Fruit fly (Drosophila melanogaster) whole organism, adult: ENCODE data around the gene msd5.

ENCODE experiments used
- CG11617 ChIP-seq: fragments of 200-800 bp; sonication (Bioruptor generic); optimal IDR thresholded peaks from 2 replicates; lab custom pipeline; 2017; ENCODE audit warnings: mild to moderate bottlenecking, missing biosample characterization, missing genetic modification reagents, missing genetic modification characterization
- CG12768 ChIP-seq: fragments of 200-800 bp; sonication (Bioruptor generic); optimal IDR thresholded peaks from 2 replicates; lab custom pipeline; 2017; ENCODE audit warnings: missing biosample characterization, missing genetic modification characterization, mild to moderate bottlenecking, moderate library complexity, missing genetic modification reagents
- CG14711 ChIP-seq: fragments of 200-800 bp; sonication (Bioruptor generic); optimal IDR thresholded peaks from 2 replicates; lab custom pipeline; 2018; ENCODE audit warnings: missing biosample characterization, mild to moderate bottlenecking, missing genetic modification characterization, moderate library complexity
- CG1620 ChIP-seq: fragments of 200-800 bp; sonication (Bioruptor generic); optimal IDR thresholded peaks from 2 replicates; lab custom pipeline; 2016; ENCODE audit warnings: missing biosample characterization, missing genetic modification characterization
- CG33017 ChIP-seq: fragments of 200-800 bp; sonication (Bioruptor generic); optimal IDR thresholded peaks from 2 replicates; lab custom pipeline; 2018; ENCODE audit warnings: missing biosample characterization, mild to moderate bottlenecking, missing genetic modification characterization, moderate library complexity
- CG5204 ChIP-seq: fragments of 200-800 bp; sonication (Bioruptor generic); optimal IDR thresholded peaks from 2 replicates; lab custom pipeline; 2016; ENCODE audit warnings: missing biosample characterization, missing genetic modification characterization
- CG7045 ChIP-seq: fragments of 200-800 bp; sonication (Bioruptor generic); optimal IDR thresholded peaks from 2 replicates; lab custom pipeline; 2017; ENCODE audit warnings: missing biosample characterization, mild to moderate bottlenecking, missing genetic modification characterization
- CG7101 ChIP-seq: fragments of 200-800 bp; sonication (Bioruptor generic); optimal IDR thresholded peaks from 2 replicates; lab custom pipeline; 2018; ENCODE audit warnings: missing biosample characterization, mild to moderate bottlenecking, missing genetic modification characterization, moderate library complexity
- Clk ChIP-seq: fragments of 200-800 bp; sonication (Bioruptor generic); optimal IDR thresholded peaks from 2 replicates; lab custom pipeline; 2017; ENCODE audit warnings: missing biosample characterization, missing genetic modification characterization
- Crg-1 ChIP-seq: fragments of 200-800 bp; sonication (Bioruptor generic); optimal IDR thresholded peaks from 2 replicates; lab custom pipeline; 2016; ENCODE audit warnings: missing biosample characterization, missing genetic modification characterization
- Hr96 ChIP-seq: fragments of 200-800 bp; sonication (Bioruptor generic); optimal IDR thresholded peaks from 2 replicates; lab custom pipeline; 2016; ENCODE audit warnings: missing biosample characterization, missing genetic modification characterization
- Mnt ChIP-seq: fragments of 200-800 bp; sonication (Bioruptor generic); optimal IDR thresholded peaks from 2 replicates; lab custom pipeline; 2016; ENCODE audit warnings: missing biosample characterization, mild to moderate bottlenecking, missing genetic modification characterization
- bab1 ChIP-seq: fragments of 200-800 bp; sonication (Bioruptor generic); optimal IDR thresholded peaks from 3 replicates; lab custom pipeline; 2019; ENCODE audit warnings: missing biosample characterization, mild to moderate bottlenecking, missing genetic modification characterization, moderate library complexity
- cic ChIP-seq: fragments of 200-800 bp; sonication (Bioruptor generic); optimal IDR thresholded peaks from 2 replicates; lab custom pipeline; 2017; ENCODE audit warnings: missing biosample characterization, mild to moderate bottlenecking, missing genetic modification characterization, moderate library complexity
- cnc ChIP-seq, 2 experiments: fragments of >200 bp; optimal IDR thresholded peaks; 2 replicates each; lab custom pipeline; 2017
- kay ChIP-seq: fragments of 200-800 bp; sonication (Bioruptor generic); peaks from one replicate; lab custom pipeline; 2016; ENCODE audit warnings: missing biosample characterization, missing genetic modification characterization, borderline replicate concordance
- ovo ChIP-seq: fragments of 200-800 bp; sonication (Bioruptor generic); optimal IDR thresholded peaks from 2 replicates; lab custom pipeline; 2016; ENCODE audit warnings: missing biosample characterization, missing genetic modification characterization
- pad ChIP-seq: fragments of 200-800 bp; sonication (Bioruptor generic); optimal IDR thresholded peaks from 3 replicates; lab custom pipeline; 2017; ENCODE audit warnings: missing biosample characterization, missing genetic modification characterization, mild to moderate bottlenecking, moderate library complexity, missing genetic modification reagents
- tj ChIP-seq: fragments of 200-800 bp; sonication (Bioruptor generic); optimal IDR thresholded peaks from 3 replicates; lab custom pipeline; 2017; ENCODE audit warnings: missing biosample characterization, mild to moderate bottlenecking, missing genetic modification characterization, moderate library complexity
- toe ChIP-seq: fragments of 200-800 bp; sonication (Bioruptor generic); optimal IDR thresholded peaks from 2 replicates; lab custom pipeline; 2016; ENCODE audit warnings: missing biosample characterization, missing genetic modification characterization

The msd5 gene

dm6 chr3L:1348935-1349334, 16.0 kb upstream of the msd5 start:
- TF ChIP-seq CG7045 (no peak), Hr96 (GFP tag; lab: Kevin White, UChicago) (no peak), ovo (GFP tag; lab: Kevin White, UChicago) (no peak), cic (GFP tag; lab: Kevin White, UChicago) (no peak)

dm6 chr3L:1348248-1348647, 15.3 kb upstream of the msd5 start:
- no peak for TF ChIP-seq toe (GFP tag; lab: Kevin White, UChicago)
- no peak for TF ChIP-seq pad
- TF ChIP-seq kay (GFP tag; lab: Kevin White, UChicago), result no peak
- no peak for TF ChIP-seq Mnt (GFP tag; lab: Kevin White, UChicago)
- TF ChIP-seq bab1 (GFP tag; lab: Kevin White, UChicago), result no peak
- TF ChIP-seq tj (GFP tag; lab: Kevin White, UChicago), result no peak
- no peak for TF ChIP-seq Hr96 (GFP tag; lab: Kevin White, UChicago)
- TF ChIP-seq CG12768 (GFP tag; lab: Kevin White, UChicago), result no peak
- no peak for TF ChIP-seq cic (GFP tag; lab: Kevin White, UChicago)
- TF ChIP-seq Crg-1 (GFP tag; lab: Kevin White, UChicago), result no peak
- TF ChIP-seq CG7101 (tag; lab: Kevin White, UChicago), result no peak
- TF ChIP-seq CG5204 (GFP tag; lab: Kevin White, UChicago), result no peak
- no peak for TF ChIP-seq Clk
- no peak for TF ChIP-seq CG7045
- TF ChIP-seq cnc (optimal IDR thresholded peaks at IDR 0.05; lab: Kevin White, UChicago), result no peak
- no peak for TF ChIP-seq CG33017

- TF ChIP-seq CG1620 (GFP tag; lab: Kevin White, UChicago) (no peak), CG7045 (no peak), tj (GFP tag; lab: Kevin White, UChicago) (peak; percentile 86), CG5204 (GFP tag; lab: Kevin White, UChicago) (no peak), ovo (GFP tag; lab: Kevin White, UChicago) (no peak)
Observed at dm6 chr3L:1346956-1347587, 14.1 kb upstream of the msd5 start.

- TF ChIP-seq CG7045 (peak; percentile 59), cic (GFP tag; lab: Kevin White, UChicago) (no peak), CG11617 (GFP tag; lab: Kevin White, UChicago) (peak; percentile 74), ovo (GFP tag; lab: Kevin White, UChicago) (peak; percentile 64), CG33017 (peak; percentile 28), Crg-1 (GFP tag; lab: Kevin White, UChicago) (peak; percentile 64), CG12768 (GFP tag; lab: Kevin White, UChicago) (peak; percentile 60), kay (GFP tag; lab: Kevin White, UChicago) (no peak), CG7101 (tag; lab: Kevin White, UChicago) (peak; percentile 64), toe (GFP tag; lab: Kevin White, UChicago) (no peak), pad (peak; percentile 38), Clk (peak; percentile 31), CG1620 (GFP tag; lab: Kevin White, UChicago) (peak; percentile 26), bab1 (GFP tag; lab: Kevin White, UChicago) (peak; percentile 12), Mnt (GFP tag; lab: Kevin White, UChicago) (peak; percentile 94), CG14711 (peak; percentile 63), CG5204 (GFP tag; lab: Kevin White, UChicago) (no peak), tj (GFP tag; lab: Kevin White, UChicago) (peak; percentile 26), Hr96 (GFP tag; lab: Kevin White, UChicago) (no peak), cnc (optimal IDR thresholded peaks at IDR 0.05; lab: Kevin White, UChicago) (no peak)
Observed at dm6 chr3L:1342133-1342580, 9.2 kb upstream of the msd5 start, which contains the start of gene indra. indra (minus strand) TSS chr3L:1342403.

dm6 chr3L:1335989-1336961, 3.3 kb upstream of the msd5 start:
- TF ChIP-seq tj (GFP tag; lab: Kevin White, UChicago), result no peak
- peak; percentile 95 to 98 for TF ChIP-seq cnc (optimal IDR thresholded peaks at IDR 0.05; lab: Kevin White, UChicago)

- TF ChIP-seq bab1 (GFP tag; lab: Kevin White, UChicago) (peak; percentile 35), CG14711 (peak; percentile 23), CG12768 (GFP tag; lab: Kevin White, UChicago) (no peak), Crg-1 (GFP tag; lab: Kevin White, UChicago) (peak; percentile 15), CG5204 (GFP tag; lab: Kevin White, UChicago) (no peak), CG33017 (no peak), Mnt (GFP tag; lab: Kevin White, UChicago) (no peak), CG7045 (peak; percentile 40), cnc (optimal IDR thresholded peaks at IDR 0.05; lab: Kevin White, UChicago) (peak in 1 of 2 experiments; percentile 24), pad (peak; percentile 98), CG1620 (GFP tag; lab: Kevin White, UChicago) (peak; percentile 2), kay (GFP tag; lab: Kevin White, UChicago) (no peak), CG11617 (GFP tag; lab: Kevin White, UChicago) (no peak), CG7101 (tag; lab: Kevin White, UChicago) (peak; percentile 33), Clk (no peak)
Observed at dm6 chr3L:1335428-1335764, 2.5 kb upstream of the msd5 start.
